Fruit fly (Drosophila melanogaster): ENCODE results near the gene cib.

Gene cib

DNA sequence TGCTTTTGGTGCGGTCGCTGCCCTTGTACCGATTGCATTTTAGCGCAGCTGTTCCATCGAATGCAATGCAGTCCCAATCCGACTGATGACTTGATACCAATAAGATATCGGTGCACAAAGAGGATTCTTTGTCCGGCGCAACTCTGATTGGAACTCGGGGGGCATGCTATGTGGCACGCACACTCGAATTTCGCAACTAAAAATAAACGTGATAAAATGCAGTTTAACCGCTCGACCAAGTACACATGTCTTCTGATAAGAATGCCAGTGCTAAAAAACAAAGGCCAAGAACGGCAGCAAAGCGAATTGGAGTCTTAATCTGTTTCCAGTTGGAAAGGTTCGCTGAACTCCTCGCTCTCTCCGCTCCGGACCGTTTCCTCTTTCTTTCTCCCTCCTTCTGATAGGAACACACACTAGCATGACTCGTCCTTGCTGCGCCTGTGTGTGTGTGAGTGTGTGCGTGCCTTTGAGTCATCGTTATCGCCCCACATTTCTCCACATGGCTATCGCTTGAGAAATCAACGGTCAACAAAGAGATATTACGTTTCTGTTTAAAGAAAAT is 2.8 kb downstream of the cib start:
- TF ChIP-seq Elba2 (GFP tag; optimal IDR thresholded peaks at IDR 0.05) = peak; percentile 90
- peak; percentile 53 for TF ChIP-seq cg (GFP tag; optimal IDR thresholded peaks at IDR 0.05)
- TF ChIP-seq insv (GFP tag; optimal IDR thresholded peaks at IDR 0.05) = peak; percentile 98 to 100
- peak; percentile 43 for TF ChIP-seq pros (GFP tag; optimal IDR thresholded peaks at IDR 0.05)
- TF ChIP-seq zen (tag; optimal IDR thresholded peaks at IDR 0.05) = peak; percentile 56
- no peak for TF ChIP-seq seq (GFP tag; IDR thresholded peaks at IDR 0.05)
- TF ChIP-seq CG15514 (GFP tag; optimal IDR thresholded peaks at IDR 0.05) = peak; percentile 39
- TF ChIP-seq CG15479 (GFP tag; optimal IDR thresholded peaks at IDR 0.05) = peak; percentile 80
- no peak for TF ChIP-seq ro (GFP tag; IDR thresholded peaks at IDR 0.05)
- TF ChIP-seq Oaz (GFP tag; IDR thresholded peaks at IDR 0.05) = no peak
- no peak for TF ChIP-seq Atf6 (GFP tag; IDR thresholded peaks at IDR 0.05)
- TF ChIP-seq D (optimal IDR thresholded peaks at IDR 0.05) = peak; percentile 86
- TF ChIP-seq D (GFP tag; optimal IDR thresholded peaks at IDR 0.05) = no peak
- TF ChIP-seq CG1832 (GFP tag; optimal IDR thresholded peaks at IDR 0.05) = peak; percentile 43
- no peak for TF ChIP-seq MESR4 (GFP tag; optimal IDR thresholded peaks at IDR 0.05)
- TF ChIP-seq vvl (GFP tag; IDR thresholded peaks at IDR 0.05) = 0 out of 2 replicates have a peak, but pooled peaks have one; percentile 14

DNA sequence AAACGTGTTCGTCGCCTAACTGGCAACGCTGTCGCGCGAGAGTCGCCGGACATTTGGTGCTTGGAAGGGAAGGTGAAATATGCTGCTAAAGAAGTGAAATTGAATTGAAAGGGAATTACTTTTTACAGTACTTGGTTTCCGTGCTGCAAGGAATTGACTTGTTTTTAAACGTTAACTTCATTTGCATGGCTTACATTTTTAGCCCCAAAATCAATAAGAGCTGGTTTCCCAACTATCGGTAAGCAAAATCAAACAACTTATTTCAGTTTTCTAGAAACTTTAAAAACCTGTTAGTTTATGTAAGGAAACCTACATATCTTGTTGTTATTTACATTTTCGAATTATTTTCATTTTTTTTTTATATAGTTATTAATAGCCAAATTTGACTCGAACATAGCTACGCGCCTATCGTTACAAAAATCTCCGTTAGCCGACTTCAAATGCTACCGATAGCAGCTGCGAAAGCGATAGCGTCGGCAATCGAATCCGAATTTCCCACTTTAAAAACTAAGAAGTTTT is 7.8 kb downstream of the cib start, which contains the start of the genes dgt4 and Nsun2:
dgt4 (plus strand) TSS at position 4 of the 519 bp plus-strand sequence.
Nsun2 (minus strand) TSS at position 37 of the 519 bp plus-strand sequence.
- TF ChIP-seq CG16779 (GFP tag; IDR thresholded peaks at IDR 0.05) (no peak), oc (tag; optimal IDR thresholded peaks at IDR 0.05) (no peak), Gsc (GFP tag; IDR thresholded peaks at IDR 0.05) (no peak), Tbp (GFP tag; optimal IDR thresholded peaks at IDR 0.05) (no peak), eyg (GFP tag; optimal IDR thresholded peaks at IDR 0.05) (no peak), CG2712 (tag; optimal IDR thresholded peaks at IDR 0.05) (peak; percentile 15), CG2199 (GFP tag; IDR thresholded peaks at IDR 0.05) (no peak), CG2116 (GFP tag; optimal IDR thresholded peaks at IDR 0.05) (peak; percentile 54), bcd (GFP tag; optimal IDR thresholded peaks at IDR 0.05) (no peak), CG18476 (GFP tag; optimal IDR thresholded peaks at IDR 0.05) (no peak), ara (GFP tag; IDR thresholded peaks at IDR 0.05) (no peak), Hr3 (GFP tag; optimal IDR thresholded peaks at IDR 0.05) (no peak), wek (GFP tag; optimal IDR thresholded peaks at IDR 0.05) (no peak), CG8290 (GFP tag; optimal IDR thresholded peaks at IDR 0.05) (no peak), CG8290 (tag; optimal IDR thresholded peaks at IDR 0.05) (no peak), Sry-δ (GFP tag; optimal IDR thresholded peaks at IDR 0.05) (peak; percentile 65), Hmx (GFP tag; optimal IDR thresholded peaks at IDR 0.05) (no peak), CG34224 (GFP tag; IDR thresholded peaks at IDR 0.05; ENCODE audit: partially characterized antibody) (peak; percentile 36; the same call in 1 of the 3 replicates), caup (GFP tag; optimal IDR thresholded peaks at IDR 0.05; ENCODE audit: severe bottlenecking) (no peak), z (GFP tag; IDR thresholded peaks at IDR 0.05) (no peak), gcm (GFP tag; optimal IDR thresholded peaks at IDR 0.05) (no peak), Dip2 (GFP tag; IDR thresholded peaks at IDR 0.05) (no peak), gt (GFP tag; IDR thresholded peaks at IDR 0.05) (no peak), pum (GFP tag; optimal IDR thresholded peaks at IDR 0.05) (no peak), Sin3A (optimal IDR thresholded peaks at IDR 0.05) (peak; percentile 51), eve (GFP tag; optimal IDR thresholded peaks at IDR 0.05) (no peak), lab (GFP tag; optimal IDR thresholded peaks at IDR 0.05) (no peak), CG18619 (GFP tag; optimal IDR thresholded peaks at IDR 0.05) (no peak), CG17568 (GFP tag; optimal IDR thresholded peaks at IDR 0.05) (no peak), onecut (GFP tag; IDR thresholded peaks at IDR 0.05) (no peak), sna (GFP tag; IDR thresholded peaks at IDR 0.05; ENCODE audit: partially characterized antibody) (no peak), CG15479 (GFP tag; optimal IDR thresholded peaks at IDR 0.05) (no peak), zf30C (GFP tag; optimal IDR thresholded peaks at IDR 0.05) (no peak), lov (optimal IDR thresholded peaks at IDR 0.05) (no peak), lov (GFP tag; IDR thresholded peaks at IDR 0.05) (no peak), grau (tag; optimal IDR thresholded peaks at IDR 0.05) (no peak)
